Fruit fly (Drosophila melanogaster): ENCODE data around the gene CG31789.

Gene CG31789

DNA sequence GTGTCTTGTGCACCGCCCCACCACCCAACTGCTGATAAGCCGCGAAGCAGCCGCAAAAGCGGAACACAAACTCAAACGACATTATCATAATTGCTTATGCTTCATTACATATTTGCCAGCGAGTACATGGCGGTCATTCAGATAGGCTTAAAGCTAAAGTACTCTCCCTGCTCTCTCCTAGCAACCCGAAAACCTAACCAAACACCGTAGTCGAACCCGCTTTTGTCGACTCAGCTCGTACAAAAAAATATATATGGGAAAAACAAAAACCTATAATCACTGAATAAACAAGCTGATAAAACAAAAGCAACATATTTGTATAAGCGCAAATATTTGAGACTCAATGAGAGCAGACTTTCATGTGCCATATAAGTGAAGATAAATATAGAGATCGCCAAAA lies 21.3 kb downstream of the CG31789 start (continued):
- no peak for TF ChIP-seq klu (GFP tag; IDR thresholded peaks at IDR 0.05)
- peak; percentile 55; the same call in 1 of the 3 replicates for TF ChIP-seq gce (GFP tag; IDR thresholded peaks at IDR 0.05)
- peak; percentile 91 for TF ChIP-seq CG9727 (GFP tag; optimal IDR thresholded peaks at IDR 0.05)
- no peak for TF ChIP-seq CG1832 (GFP tag; optimal IDR thresholded peaks at IDR 0.05)
- no peak for TF ChIP-seq D (optimal IDR thresholded peaks at IDR 0.05)
- peak; percentile 64 for TF ChIP-seq D (GFP tag; optimal IDR thresholded peaks at IDR 0.05)
- peak; percentile 47 for TF ChIP-seq CG4820 (GFP tag; optimal IDR thresholded peaks at IDR 0.05)
- TF ChIP-seq Dp (GFP tag; optimal IDR thresholded peaks at IDR 0.05), result no peak
- peak; percentile 84 for TF ChIP-seq schlank (tag; optimal IDR thresholded peaks at IDR 0.05)
- peak; percentile 66 for TF ChIP-seq CG18262 (tag; optimal IDR thresholded peaks at IDR 0.05)
- peak; percentile 17; the same call in 1 of the 3 replicates for TF ChIP-seq CG14050 (GFP tag; IDR thresholded peaks at IDR 0.05)
- peak; percentile 85 for TF ChIP-seq otp (GFP tag; IDR thresholded peaks at IDR 0.05)
- peak; percentile 11 for TF ChIP-seq ind (GFP tag; optimal IDR thresholded peaks at IDR 0.05)
- TF ChIP-seq CG31441 (GFP tag; IDR thresholded peaks at IDR 0.05), result peak; percentile 59; the same call in 1 of the 2 replicates
- peak; percentile 90 for TF ChIP-seq eyg (GFP tag; optimal IDR thresholded peaks at IDR 0.05)
- TF ChIP-seq CG10366 (GFP tag; IDR thresholded peaks at IDR 0.05), result peak; percentile 39; the same call in 1 of the 2 replicates
- TF ChIP-seq tup (GFP tag; optimal IDR thresholded peaks at IDR 0.05), result peak; percentile 47
- peak; percentile 59 for TF ChIP-seq CG17328 (GFP tag; IDR thresholded peaks at IDR 0.05)
- TF ChIP-seq ham (GFP tag; IDR thresholded peaks at IDR 0.05), result peak; percentile 31; the same call in 1 of the 2 replicates
- peak; percentile 56 for TF ChIP-seq tio (GFP tag; optimal IDR thresholded peaks at IDR 0.05)
- peak; percentile 24 for TF ChIP-seq HLH54F (GFP tag; optimal IDR thresholded peaks at IDR 0.05)
- peak; percentile 88 for TF ChIP-seq Atf6 (GFP tag; IDR thresholded peaks at IDR 0.05)
- TF ChIP-seq Rfx (GFP tag; IDR thresholded peaks at IDR 0.05), result peak; percentile 67; the same call in 1 of the 2 replicates
- peak; percentile 6 for TF ChIP-seq gfzf (GFP tag; optimal IDR thresholded peaks at IDR 0.05)
- TF ChIP-seq CG7963 (GFP tag; IDR thresholded peaks at IDR 0.05; ENCODE audit: partially characterized antibody), result no peak
- peak; percentile 52; the same call in 1 of the 2 replicates for TF ChIP-seq stc (GFP tag; IDR thresholded peaks at IDR 0.05)
- TF ChIP-seq CG13424 (tag; optimal IDR thresholded peaks at IDR 0.05), result peak; percentile 70
- peak; percentile 43; the same call in 1 of the 2 replicates for TF ChIP-seq danr (GFP tag; IDR thresholded peaks at IDR 0.05)
- TF ChIP-seq Hr3 (GFP tag; optimal IDR thresholded peaks at IDR 0.05), result peak; percentile 61
- TF ChIP-seq Oli (tag; optimal IDR thresholded peaks at IDR 0.05), result peak; percentile 47
- TF ChIP-seq Xrp1 (GFP tag; IDR thresholded peaks at IDR 0.05), result peak; percentile 80
- TF ChIP-seq ERR (GFP tag; optimal IDR thresholded peaks at IDR 0.05), result peak; percentile 77
- peak; percentile 86 for TF ChIP-seq CG8089 (GFP tag; optimal IDR thresholded peaks at IDR 0.05)
- no peak for TF ChIP-seq CG6272 (GFP tag; IDR thresholded peaks at IDR 0.05)
- no peak for TF ChIP-seq aop (GFP tag; IDR thresholded peaks at IDR 0.05)
- TF ChIP-seq Hand (GFP tag; optimal IDR thresholded peaks at IDR 0.05), result peak; percentile 85
- TF ChIP-seq CG16779 (GFP tag; IDR thresholded peaks at IDR 0.05), result peak; percentile 37; the same call in 1 of the 2 replicates
- peak; percentile 55 for TF ChIP-seq CG8290 (GFP tag; optimal IDR thresholded peaks at IDR 0.05)
- peak; percentile 56 to 83 for TF ChIP-seq CG8290 (tag; optimal IDR thresholded peaks at IDR 0.05)
- peak; percentile 60; the same call in 2 of the 3 replicates for TF ChIP-seq Optix (GFP tag; IDR thresholded peaks at IDR 0.05)
- TF ChIP-seq CG14710 (tag; optimal IDR thresholded peaks at IDR 0.05), result peak; percentile 56
- TF ChIP-seq grau (tag; optimal IDR thresholded peaks at IDR 0.05), result peak; percentile 65
- 0 out of 2 replicates have a peak, but pooled peaks have one; percentile 37 for TF ChIP-seq CG3847 (GFP tag; IDR thresholded peaks at IDR 0.05)
- peak in 1 of 2 experiments; percentile 40 for TF ChIP-seq crp (GFP tag; optimal IDR thresholded peaks at IDR 0.05)
- peak; percentile 68 for TF ChIP-seq shn (GFP tag; optimal IDR thresholded peaks at IDR 0.05)
- TF ChIP-seq knrl (GFP tag; IDR thresholded peaks at IDR 0.05; ENCODE audit: partially characterized antibody), result no peak
- TF ChIP-seq tll (GFP tag; optimal IDR thresholded peaks at IDR 0.05), result peak in 1 of 2 experiments; percentile 68
- no peak for TF ChIP-seq CG34224 (GFP tag; IDR thresholded peaks at IDR 0.05; ENCODE audit: partially characterized antibody)
- no peak for TF ChIP-seq pita (GFP tag; optimal IDR thresholded peaks at IDR 0.05)
- no peak for TF ChIP-seq HLHmδ (GFP tag; optimal IDR thresholded peaks at IDR 0.05)
- TF ChIP-seq mld (GFP tag; IDR thresholded peaks at IDR 0.05; ENCODE audit: partially characterized antibody), result no peak
